Worm (Caenorhabditis elegans): ENCODE results near the gene mksr-1.

mksr-1 gene

ce11 chrX:1017456-1017855 is 51.5 kb downstream of the mksr-1 start, which contains the start of the genes F55A4.13 and nlf-1:
Gene F55A4.13, minus strand, starts transcription at chrX:1017556.
Gene nlf-1, minus strand, starts transcription at chrX:1017567.
- TF ChIP-seq ref-1 (GFP tag; conservative IDR thresholded peaks at IDR 0.05) (no peak), ztf-23 (GFP tag; IDR thresholded peaks at IDR 0.05) (no peak), cog-1 (tag; optimal IDR thresholded peaks at IDR 0.05) (no peak), ztf-29 (GFP tag; IDR thresholded peaks at IDR 0.05) (no peak), klf-2 (GFP tag; conservative IDR thresholded peaks at IDR 0.05) (no peak), T22C8.4 (GFP tag; IDR thresholded peaks at IDR 0.05) (no peak), med-1 (GFP tag; optimal IDR thresholded peaks at IDR 0.05; ENCODE audit: insufficient read depth) (no peak), tab-1 (GFP tag; IDR thresholded peaks at IDR 0.05) (no peak), flt-1 (GFP tag; IDR thresholded peaks at IDR 0.05) (no peak)

Data from whole organism, midembryonic.